Fruit fly (Drosophila melanogaster): ENCODE data around the gene Csl4.

DNA sequence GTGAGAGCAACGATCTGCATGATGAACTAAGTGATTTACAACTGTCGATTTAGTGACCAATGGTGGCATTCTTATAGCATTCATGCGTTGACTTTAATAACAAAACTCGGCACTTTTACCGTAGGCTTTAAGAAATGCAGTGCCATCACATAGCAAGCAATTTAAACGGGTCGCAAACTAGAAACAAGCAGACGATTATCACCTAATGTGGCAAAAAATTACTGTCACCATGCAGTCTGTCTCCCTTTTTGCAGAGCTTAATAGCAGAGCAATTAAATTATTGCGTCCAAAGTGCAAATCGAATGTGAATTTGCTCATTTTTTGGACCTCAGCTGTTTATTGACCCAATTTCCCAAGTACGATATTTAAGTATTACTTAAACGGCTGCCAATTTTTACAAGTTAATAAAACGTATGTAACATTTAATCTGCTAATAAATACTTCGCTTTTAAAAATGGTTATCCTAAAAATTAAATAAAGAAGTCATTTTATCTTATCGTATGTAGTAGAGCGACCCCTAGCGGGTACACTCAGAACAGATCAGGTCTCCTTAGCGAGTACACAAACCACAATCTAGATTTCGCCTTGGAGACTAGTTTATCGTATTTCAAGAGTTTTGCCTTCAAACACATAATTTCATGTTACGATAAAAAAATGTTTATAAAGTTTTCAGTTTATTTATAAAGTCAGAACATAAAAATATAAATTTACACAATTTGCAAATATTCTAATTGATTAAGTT is 48.4 kb upstream of the Csl4 start, which contains the start of gene Vm32E:
- TF ChIP-seq CG8478 (optimal IDR thresholded peaks at IDR 0.05) (no peak), CTCF (optimal IDR thresholded peaks at IDR 0.05) (peak; percentile 79 to 92)

All from S2 (cell line).